Fruit fly (Drosophila melanogaster) whole organism, embryonic: ENCODE measurements around the gene CG7966.

Experiments used
- Adf1 ChIP-seq: fragments of 200-800 bp; sonication (Bioruptor generic); IDR thresholded peaks from 2 replicates; pipeline ENCODE4 v1.3.6; 2022; ENCODE audit warnings: missing biosample characterization, missing genetic modification characterization
- B-H2 ChIP-seq: fragments of 200-800 bp; sonication (Bioruptor generic); optimal IDR thresholded peaks from 2 replicates; lab custom pipeline; 2018; ENCODE audit warnings: missing biosample characterization, mild to moderate bottlenecking, missing genetic modification characterization
- CG11560 ChIP-seq: fragments of 200-800 bp; sonication (Bioruptor generic); IDR thresholded peaks from 3 replicates; pipeline ENCODE4 v1.3.6; 2022; ENCODE audit warnings: missing biosample characterization, missing genetic modification characterization
- CG1529 ChIP-seq: fragments of 200-800 bp; sonication (Bioruptor generic); optimal IDR thresholded peaks from 3 replicates; lab custom pipeline; 2018; ENCODE audit warnings: missing biosample characterization, missing genetic modification characterization
- CG15514 ChIP-seq: fragments of 200-800 bp; sonication (Bioruptor generic); optimal IDR thresholded peaks from 3 replicates; lab custom pipeline; 2017; ENCODE audit warnings: missing biosample characterization, missing genetic modification characterization, mild to moderate bottlenecking, moderate library complexity, missing genetic modification reagents
- CG18262 ChIP-seq: fragments of 200-800 bp; optimal IDR thresholded peaks from 3 replicates; lab custom pipeline; 2019; ENCODE audit warnings: missing biosample characterization, mild to moderate bottlenecking, missing genetic modification characterization, moderate library complexity
- CG2678 ChIP-seq: fragments of 200-800 bp; sonication (Bioruptor generic); optimal IDR thresholded peaks from 3 replicates; lab custom pipeline; 2019; ENCODE audit warnings: missing biosample characterization, mild to moderate bottlenecking, missing genetic modification characterization, moderate library complexity
- CG2712 ChIP-seq: fragments of 200-800 bp; optimal IDR thresholded peaks from 3 replicates; lab custom pipeline; 2019; ENCODE audit warnings: missing biosample characterization, mild to moderate bottlenecking, missing genetic modification characterization, moderate library complexity
- CG3163 ChIP-seq: fragments of 200-800 bp; sonication (Bioruptor generic); optimal IDR thresholded peaks from 3 replicates; lab custom pipeline; 2016; ENCODE audit warnings: missing biosample characterization, missing genetic modification characterization
- CG32767 ChIP-seq: fragments of 200-800 bp; sonication (Bioruptor generic); IDR thresholded peaks from 2 replicates; pipeline ENCODE4 v1.3.6; 2022; ENCODE audit warnings: missing biosample characterization, missing genetic modification characterization
- CG32772 ChIP-seq: fragments of 200-800 bp; sonication (Bioruptor generic); IDR thresholded peaks from 2 replicates; pipeline ENCODE4 v1.3.6; 2022; ENCODE audit warnings: missing biosample characterization, missing genetic modification characterization
- CG34224 ChIP-seq: fragments of 200-800 bp; sonication (Bioruptor generic); IDR thresholded peaks from 3 replicates; pipeline ENCODE4 v1.3.6; 2022; ENCODE audit warnings: missing biosample characterization, missing genetic modification characterization; ENCODE audit not compliant: partially characterized antibody
- CG34376 ChIP-seq: fragments of 200-800 bp; sonication (Bioruptor generic); optimal IDR thresholded peaks from 2 replicates; lab custom pipeline; 2018; ENCODE audit warnings: missing biosample characterization, mild to moderate bottlenecking, missing genetic modification characterization
- CG3847 ChIP-seq: fragments of 200-800 bp; sonication (Bioruptor generic); IDR thresholded peaks from 2 replicates; pipeline ENCODE4 v1.3.6; 2022; ENCODE audit warnings: missing biosample characterization, missing genetic modification characterization
- CG5180 ChIP-seq: fragments of 200-800 bp; sonication (Bioruptor generic); optimal IDR thresholded peaks from 3 replicates; lab custom pipeline; 2017; ENCODE audit warnings: missing biosample characterization, missing genetic modification characterization, mild to moderate bottlenecking, moderate library complexity, missing genetic modification reagents
- CG8290 ChIP-seq, 3 experiments: fragments of 200-800 bp; sonication (Bioruptor generic); optimal IDR thresholded peaks; 2 replicates each; lab custom pipeline; 2016 to 2019; ENCODE audit warnings: missing biosample characterization in 3 of 3, missing genetic modification characterization in 3 of 3, mild to moderate bottlenecking in 2 of 3, moderate library complexity in 1 of 3
- CG9437 ChIP-seq: fragments of 200-800 bp; sonication (Bioruptor generic); optimal IDR thresholded peaks from 2 replicates; lab custom pipeline; 2018; ENCODE audit warnings: missing biosample characterization, mild to moderate bottlenecking, missing genetic modification characterization
- CG9609 ChIP-seq: fragments of 200-800 bp; sonication (Bioruptor generic); optimal IDR thresholded peaks from 3 replicates; lab custom pipeline; 2016; ENCODE audit warnings: missing biosample characterization, missing genetic modification characterization
- CG9932 ChIP-seq: fragments of 200-800 bp; sonication (Bioruptor generic); IDR thresholded peaks from 2 replicates; pipeline ENCODE4 v1.3.6; 2022; ENCODE audit warnings: missing biosample characterization, missing genetic modification characterization
- Chrac-16 ChIP-seq: fragments of 200-800 bp; sonication (Bioruptor generic); optimal IDR thresholded peaks from 3 replicates; lab custom pipeline; 2016; ENCODE audit warnings: missing biosample characterization, missing genetic modification characterization
- Dek ChIP-seq: fragments of 200-800 bp; sonication (Bioruptor generic); optimal IDR thresholded peaks from 3 replicates; lab custom pipeline; 2019; ENCODE audit warnings: missing biosample characterization, mild to moderate bottlenecking, missing genetic modification characterization, moderate library complexity
- ERR ChIP-seq: fragments of 200-800 bp; sonication (Bioruptor generic); optimal IDR thresholded peaks from 2 replicates; lab custom pipeline; 2016; ENCODE audit warnings: missing biosample characterization, missing genetic modification characterization
- Ets97D ChIP-seq: fragments of 200-800 bp; sonication (Bioruptor generic); optimal IDR thresholded peaks from 3 replicates; lab custom pipeline; 2016; ENCODE audit warnings: missing biosample characterization, missing genetic modification characterization
- HmgD ChIP-seq: fragments of 200-800 bp; sonication (Bioruptor generic); optimal IDR thresholded peaks from 3 replicates; lab custom pipeline; 2016; ENCODE audit warnings: missing biosample characterization, missing genetic modification characterization
- MESR4 ChIP-seq: fragments of 200-800 bp; sonication (Bioruptor generic); optimal IDR thresholded peaks from 2 replicates; lab custom pipeline; 2018; ENCODE audit warnings: missing biosample characterization, mild to moderate bottlenecking, missing genetic modification characterization, moderate library complexity
- NfI ChIP-seq: fragments of 200-800 bp; sonication (Bioruptor generic); optimal IDR thresholded peaks from 3 replicates; lab custom pipeline; 2018; ENCODE audit warnings: missing biosample characterization, mild to moderate bottlenecking, missing genetic modification characterization, moderate library complexity
- Tbp ChIP-seq: fragments of >200 bp; optimal IDR thresholded peaks from 2 replicates; lab custom pipeline; 2018; ENCODE audit warnings: missing biosample characterization, missing genetic modification characterization
- aop ChIP-seq: fragments of 200-800 bp; sonication (Bioruptor generic); IDR thresholded peaks from 2 replicates; pipeline ENCODE4 v1.3.6; 2022; ENCODE audit warnings: missing biosample characterization, missing genetic modification characterization
- chinmo ChIP-seq: fragments of 200-800 bp; sonication (Bioruptor generic); IDR thresholded peaks from 4 replicates; pipeline ENCODE4 v1.3.6; 2022; ENCODE audit warnings: missing biosample characterization, missing genetic modification characterization; ENCODE audit not compliant: partially characterized antibody
- ci ChIP-seq: fragments of 200-800 bp; sonication (Bioruptor generic); IDR thresholded peaks from 3 replicates; pipeline ENCODE4 v1.3.6; 2022; ENCODE audit warnings: missing biosample characterization, missing genetic modification characterization
- corto ChIP-seq: fragments of 200-800 bp; sonication (Bioruptor generic); optimal IDR thresholded peaks from 2 replicates; lab custom pipeline; 2016; ENCODE audit warnings: missing biosample characterization, mild to moderate bottlenecking, missing genetic modification characterization, moderate library complexity
- cwo ChIP-seq: fragments of 200-800 bp; sonication (Bioruptor generic); optimal IDR thresholded peaks from 3 replicates; lab custom pipeline; 2017; ENCODE audit warnings: missing biosample characterization, missing genetic modification characterization, mild to moderate bottlenecking, moderate library complexity, missing genetic modification reagents
- dmrt99B ChIP-seq: fragments of 200-800 bp; sonication (Bioruptor generic); optimal IDR thresholded peaks from 2 replicates; lab custom pipeline; 2018; ENCODE audit warnings: missing biosample characterization, mild to moderate bottlenecking, missing genetic modification characterization, moderate library complexity
- en ChIP-seq: fragments of 200-800 bp; sonication (Bioruptor generic); optimal IDR thresholded peaks from 2 replicates; lab custom pipeline; 2016; ENCODE audit warnings: missing biosample characterization, missing genetic modification characterization
- grn ChIP-seq: fragments of 200-800 bp; sonication (Bioruptor generic); optimal IDR thresholded peaks from 3 replicates; lab custom pipeline; 2017; ENCODE audit warnings: missing biosample characterization, missing genetic modification characterization
- jigr1 ChIP-seq: fragments of 200-800 bp; sonication (Bioruptor generic); IDR thresholded peaks from 3 replicates; pipeline ENCODE4 v1.3.6; 2022; ENCODE audit warnings: missing biosample characterization, missing genetic modification characterization
- lab ChIP-seq: fragments of 200-800 bp; sonication (Bioruptor generic); optimal IDR thresholded peaks from 3 replicates; lab custom pipeline; 2017; ENCODE audit warnings: missing biosample characterization, missing genetic modification characterization, mild to moderate bottlenecking, moderate library complexity, missing genetic modification reagents
- lilli ChIP-seq: fragments of 200-800 bp; sonication (Bioruptor generic); optimal IDR thresholded peaks from 3 replicates; lab custom pipeline; 2016; ENCODE audit warnings: missing biosample characterization, missing genetic modification characterization
- mirr ChIP-seq: fragments of 200-800 bp; sonication (Bioruptor generic); optimal IDR thresholded peaks from 3 replicates; lab custom pipeline; 2018; ENCODE audit warnings: missing biosample characterization, mild to moderate bottlenecking, missing genetic modification characterization
- psq ChIP-seq: fragments of 200-800 bp; sonication (Bioruptor generic); optimal IDR thresholded peaks from 2 replicates; lab custom pipeline; 2017; ENCODE audit warnings: missing biosample characterization, missing genetic modification characterization
- sd ChIP-seq: fragments of 200-800 bp; sonication (Bioruptor generic); optimal IDR thresholded peaks from 3 replicates; lab custom pipeline; 2018; ENCODE audit warnings: missing biosample characterization, mild to moderate bottlenecking, missing genetic modification characterization, moderate library complexity
- sens ChIP-seq: fragments of 200-800 bp; sonication (Bioruptor generic); peaks from one replicate; lab custom pipeline; 2016; ENCODE audit warnings: missing biosample characterization, missing genetic modification characterization
- so ChIP-seq: fragments of 200-800 bp; sonication (Bioruptor generic); IDR thresholded peaks from 3 replicates; pipeline ENCODE4 v1.3.6; 2022; ENCODE audit warnings: missing biosample characterization, missing genetic modification characterization
- sqz ChIP-seq: fragments of 200-800 bp; sonication (Bioruptor generic); optimal IDR thresholded peaks from 3 replicates; lab custom pipeline; 2018; ENCODE audit warnings: missing biosample characterization, mild to moderate bottlenecking, missing genetic modification characterization
- sug ChIP-seq: fragments of 200-800 bp; optimal IDR thresholded peaks from 2 replicates; lab custom pipeline; 2019; ENCODE audit warnings: missing biosample characterization, mild to moderate bottlenecking, missing genetic modification characterization, moderate library complexity
- tna ChIP-seq: fragments of 200-800 bp; sonication (Bioruptor generic); IDR thresholded peaks from 2 replicates; pipeline ENCODE4 v1.3.6; 2022; ENCODE audit warnings: missing biosample characterization, missing genetic modification characterization; ENCODE audit not compliant: partially characterized antibody
- vvl ChIP-seq: fragments of 200-800 bp; sonication (Bioruptor generic); IDR thresholded peaks from 2 replicates; pipeline ENCODE4 v1.3.6; 2022; ENCODE audit warnings: missing biosample characterization, missing genetic modification characterization

CG7966 gene

dm6 chr3R:13015811-13016766 is 35.2 kb downstream of the CG7966 start:
- 0 out of 2 replicates have a peak, but pooled peaks have one; percentile 3 for TF ChIP-seq CG9932
- no peak for TF ChIP-seq CG5180 (GFP tag; lab: Kevin White, UChicago)
- TF ChIP-seq CG15514 (GFP tag; lab: Kevin White, UChicago), result peak; percentile 31
- no peak for TF ChIP-seq ERR (GFP tag; lab: Kevin White, UChicago)
- TF ChIP-seq MESR4 (GFP tag; lab: Kevin White, UChicago), result no peak
- no peak for TF ChIP-seq CG9437 (GFP tag; lab: Kevin White, UChicago)
- no peak for TF ChIP-seq aop (GFP tag; lab: Robert Waterston, UW)
- peak; percentile 64; the same call in 2 of the 4 replicates for TF ChIP-seq chinmo (GFP tag; lab: Robert Waterston, UW)
- TF ChIP-seq HmgD (GFP tag; lab: Kevin White, UChicago), result peak; percentile 2
- TF ChIP-seq mirr, result peak; percentile 31
- peak; percentile 20 for TF ChIP-seq en (GFP tag; lab: Kevin White, UChicago)
- no peak for TF ChIP-seq NfI (GFP tag; lab: Kevin White, UChicago)
- TF ChIP-seq CG34376 (GFP tag; lab: Kevin White, UChicago), result peak; percentile 34
- TF ChIP-seq CG3163 (GFP tag; lab: Kevin White, UChicago), result no peak
- no peak for TF ChIP-seq psq (GFP tag; lab: Kevin White, UChicago)
- no peak for TF ChIP-seq CG1529 (GFP tag; lab: Kevin White, UChicago)
- peak; percentile 20 for TF ChIP-seq CG2678 (tag; lab: Kevin White, UChicago)
- TF ChIP-seq vvl (GFP tag; lab: Robert Waterston, UW), result no peak
- peak; percentile 20 for TF ChIP-seq lab (GFP tag; lab: Kevin White, UChicago)
- TF ChIP-seq CG32772 (GFP tag; lab: Robert Waterston, UW), result peak; percentile 32; the same call in 1 of the 2 replicates
- no peak for TF ChIP-seq Ets97D (GFP tag; lab: Kevin White, UChicago)
- no peak for TF ChIP-seq dmrt99B (tag; lab: Kevin White, UChicago)
- no peak for TF ChIP-seq Dek (tag; lab: Kevin White, UChicago)
- TF ChIP-seq tna (GFP tag; lab: Robert Waterston, UW), result no peak
- TF ChIP-seq sug (tag; lab: Kevin White, UChicago), result peak; percentile 48
- 0 out of 2 replicates have a peak, but pooled peaks have one; percentile 15 for TF ChIP-seq CG3847 (GFP tag; lab: Robert Waterston, UW)
- no peak for TF ChIP-seq Chrac-16 (GFP tag; lab: Kevin White, UChicago)
- TF ChIP-seq grn (GFP tag; lab: Kevin White, UChicago), result peak; percentile 88
- TF ChIP-seq sd (tag; lab: Kevin White, UChicago), result peak; percentile 73
- no peak for TF ChIP-seq cwo
- TF ChIP-seq CG9609 (GFP tag; lab: Kevin White, UChicago), result peak; percentile 39
- TF ChIP-seq CG2712 (tag; lab: Kevin White, UChicago), result peak; percentile 18
- TF ChIP-seq jigr1 (GFP tag; lab: Robert Waterston, UW), result no peak
- peak; percentile 42 for TF ChIP-seq corto
- TF ChIP-seq so (GFP tag; lab: Robert Waterston, UW), result 0 out of 3 replicates have a peak, but pooled peaks have one; percentile 7
- 0 out of 2 replicates have a peak, but pooled peaks have one; percentile 14 for TF ChIP-seq CG32767 (GFP tag; lab: Robert Waterston, UW)
- peak; percentile 30 for TF ChIP-seq Tbp (GFP tag; lab: Kevin White, UChicago)
- 0 out of 3 replicates have a peak, but pooled peaks have one; percentile 16 for TF ChIP-seq ci (GFP tag; lab: Robert Waterston, UW)
- TF ChIP-seq B-H2, result peak; percentile 6
- TF ChIP-seq sens (GFP tag; lab: Kevin White, UChicago), result peak; percentile 89
- no peak for TF ChIP-seq CG18262
- TF ChIP-seq CG11560, result no peak
- peak; percentile 16 for TF ChIP-seq lilli (GFP tag; lab: Kevin White, UChicago)
- TF ChIP-seq Adf1 (GFP tag; lab: Robert Waterston, UW), result peak; percentile 53
- peak; percentile 61 for TF ChIP-seq sqz (GFP tag; lab: Kevin White, UChicago)
- no peak for TF ChIP-seq CG34224
- no peak for TF ChIP-seq CG8290 (GFP tag; optimal IDR thresholded peaks at IDR 0.05; lab: Kevin White, UChicago)
- peak in 1 of 2 experiments; percentile 35 for TF ChIP-seq CG8290 (tag; optimal IDR thresholded peaks at IDR 0.05; lab: Kevin White, UChicago)
